Worm (Caenorhabditis elegans) whole organism, young adult: Measurements from ENCODE around the gene mom-1.

Experiments
- B0019.2 ChIP-seq: fragments of 200-800 bp; sonication (Bioruptor generic); conservative IDR thresholded peaks from 2 replicates; pipeline ENCODE4 v1.3.6; 2022; ENCODE audit warnings: missing genetic modification reagents, missing genetic modification characterization, missing compliant biosample characterization
- C06A6.2 ChIP-seq: fragments of 200-800 bp; sonication (Bioruptor generic); conservative IDR thresholded peaks from 2 replicates; pipeline ENCODE4 v1.3.6; 2022; ENCODE audit warnings: missing genetic modification characterization, missing compliant biosample characterization
- F57A8.1 ChIP-seq: fragments of 200-800 bp; sonication (Bioruptor generic); optimal IDR thresholded peaks from 2 replicates; lab custom pipeline; 2018; ENCODE audit warnings: mild to moderate bottlenecking, missing genetic modification characterization, moderate library complexity, missing compliant biosample characterization
- Y53F4B.3 ChIP-seq: fragments of 200-800 bp; sonication (Bioruptor generic); IDR thresholded peaks from 2 replicates; pipeline ENCODE4 v1.3.6; 2022; ENCODE audit warnings: missing genetic modification reagents, missing genetic modification characterization, missing compliant biosample characterization
- Y79H2A.3 ChIP-seq: fragments of 200-800 bp; sonication (Bioruptor generic); conservative IDR thresholded peaks from 2 replicates; pipeline ENCODE4 v1.3.6; 2022; ENCODE audit warnings: missing genetic modification reagents, missing genetic modification characterization, missing compliant biosample characterization
- Y95B8A.8 ChIP-seq: fragments of 200-800 bp; sonication (Bioruptor generic); IDR thresholded peaks from 2 replicates; pipeline ENCODE4 v1.3.6; 2022; ENCODE audit warnings: missing genetic modification reagents, missing genetic modification characterization, missing compliant biosample characterization
- akir-1 ChIP-seq: fragments of 200-800 bp; sonication (Bioruptor generic); optimal IDR thresholded peaks from 2 replicates; lab custom pipeline; 2018; ENCODE audit warnings: mild to moderate bottlenecking, missing genetic modification characterization, moderate library complexity, missing compliant biosample characterization
- attf-3 ChIP-seq: fragments of 200-800 bp; sonication (Bioruptor generic); conservative IDR thresholded peaks from 2 replicates; pipeline ENCODE4 v1.3.6; 2022; ENCODE audit warnings: missing genetic modification reagents, missing genetic modification characterization, missing compliant biosample characterization
- bed-2 ChIP-seq: fragments of 200-800 bp; sonication (Bioruptor generic); IDR thresholded peaks from 2 replicates; pipeline ENCODE4 v1.3.6; 2022; ENCODE audit warnings: missing genetic modification reagents, missing genetic modification characterization, missing compliant biosample characterization
- ceh-40 ChIP-seq: fragments of 200-800 bp; sonication (Bioruptor generic); IDR thresholded peaks from 2 replicates; pipeline ENCODE4 v1.3.6; 2022; ENCODE audit warnings: missing genetic modification characterization, missing compliant biosample characterization
- ceh-58 ChIP-seq: fragments of 200-800 bp; sonication (Bioruptor generic); IDR thresholded peaks from 2 replicates; pipeline ENCODE4 v1.3.6; 2022; ENCODE audit warnings: missing genetic modification characterization, missing compliant biosample characterization
- ceh-91 ChIP-seq: fragments of 200-800 bp; sonication (Bioruptor generic); IDR thresholded peaks from 2 replicates; pipeline ENCODE4 v1.3.6; 2022; ENCODE audit warnings: missing genetic modification reagents, missing genetic modification characterization, missing compliant biosample characterization
- chd-7 ChIP-seq: sonication (generic microtip); optimal IDR thresholded peaks from 2 replicates; lab custom pipeline; 2016; ENCODE audit warnings: mild to moderate bottlenecking, missing genetic modification characterization, moderate library complexity, missing compliant biosample characterization
- dpff-1 ChIP-seq: sonication (generic microtip); optimal IDR thresholded peaks from 2 replicates; lab custom pipeline; 2017; ENCODE audit warnings: mild to moderate bottlenecking, missing genetic modification characterization, missing compliant biosample characterization
- egl-18 ChIP-seq: fragments of 200-800 bp; sonication (Bioruptor generic); IDR thresholded peaks from 2 replicates; pipeline ENCODE4 v1.3.6; 2022; ENCODE audit warnings: missing genetic modification reagents, missing genetic modification characterization, missing compliant biosample characterization
- egrh-3 ChIP-seq: fragments of 200-800 bp; sonication (Bioruptor generic); IDR thresholded peaks from 2 replicates; pipeline ENCODE4 v1.3.6; 2022; ENCODE audit warnings: missing genetic modification reagents, missing genetic modification characterization, missing compliant biosample characterization
- hrde-1 ChIP-seq: sonication (generic microtip); optimal IDR thresholded peaks from 2 replicates; lab custom pipeline; 2016; ENCODE audit warnings: missing genetic modification characterization, mild to moderate bottlenecking, missing compliant biosample characterization, moderate library complexity, missing genotype, missing genetic modification reagents, borderline replicate concordance
- hsf-1 ChIP-seq: fragments of 200-800 bp; sonication (Bioruptor generic); IDR thresholded peaks from 2 replicates; pipeline ENCODE4 v1.3.6; 2022; ENCODE audit warnings: missing genetic modification reagents, missing genetic modification characterization, missing compliant biosample characterization
- lsy-27 ChIP-seq: sonication (generic microtip); optimal IDR thresholded peaks from 2 replicates; lab custom pipeline; 2017; ENCODE audit warnings: missing genetic modification characterization, mild to moderate bottlenecking, missing compliant biosample characterization, antibody characterized with exemption, missing genotype, borderline replicate concordance; ENCODE audit not compliant: insufficient read depth
- madf-10 ChIP-seq: sonication (generic microtip); optimal IDR thresholded peaks from 2 replicates; lab custom pipeline; 2016; ENCODE audit warnings: mild to moderate bottlenecking, missing genetic modification characterization, missing compliant biosample characterization
- nhr-90 ChIP-seq: sonication (generic microtip); optimal IDR thresholded peaks from 2 replicates; lab custom pipeline; 2016; ENCODE audit warnings: missing genotype, mild to moderate bottlenecking, missing genetic modification characterization, missing compliant biosample characterization
- pbrm-1 ChIP-seq: fragments of 200-800 bp; sonication (Bioruptor generic); IDR thresholded peaks from 2 replicates; pipeline ENCODE4 v1.3.6; 2022; ENCODE audit warnings: missing genetic modification reagents, missing genetic modification characterization, missing compliant biosample characterization
- pha-4 ChIP-seq: fragments of 150-350 bp; sonication (generic microtip); optimal IDR thresholded peaks from 2 replicates; lab custom pipeline; 2014; ENCODE audit warnings: missing biosample characterization, missing genetic modification reagents, missing genetic modification characterization
- rec-8 ChIP-seq, 2 experiments: sonication (generic microtip); optimal IDR thresholded peaks; 2 replicates each; lab custom pipeline; 2016; ENCODE audit warnings: mild to moderate bottlenecking in 2 of 2, missing genetic modification characterization in 2 of 2, missing genetic modification reagents in 2 of 2, missing genotype in 2 of 2, missing biosample characterization in 1 of 2, missing compliant biosample characterization in 1 of 2, moderate library complexity in 1 of 2
- rpc-1 ChIP-seq, 2 experiments: fragments of 150-350 bp in 1 of 2; sonication (generic microtip) in 1 of 2; optimal IDR thresholded peaks; 2 replicates each; lab custom pipeline; 2014 to 2018; ENCODE audit warnings: missing biosample characterization in 1 of 2, missing genetic modification characterization in 1 of 2, missing genetic modification reagents in 1 of 2, missing genotype in 1 of 2
- sea-2 ChIP-seq: fragments of 200-800 bp; sonication (Bioruptor generic); IDR thresholded peaks from 2 replicates; pipeline ENCODE4 v1.3.6; 2022; ENCODE audit warnings: missing genetic modification characterization, missing compliant biosample characterization
- snpc-3.4 ChIP-seq: sonication (generic microtip); optimal IDR thresholded peaks from 2 replicates; lab custom pipeline; 2017; ENCODE audit warnings: missing genetic modification characterization, mild to moderate bottlenecking, missing compliant biosample characterization, antibody characterized with exemption, moderate library complexity, missing genotype, missing genetic modification reagents
- somi-1 ChIP-seq: fragments of 200-800 bp; sonication (Bioruptor generic); optimal IDR thresholded peaks from 2 replicates; lab custom pipeline; 2018; ENCODE audit warnings: mild to moderate bottlenecking, missing genetic modification characterization, missing compliant biosample characterization
- sptf-2 ChIP-seq: fragments of 200-800 bp; sonication (Bioruptor generic); optimal IDR thresholded peaks from 2 replicates; lab custom pipeline; 2018; ENCODE audit warnings: mild to moderate bottlenecking, missing genetic modification characterization, missing compliant biosample characterization
- xnd-1 ChIP-seq: sonication (generic microtip); optimal IDR thresholded peaks from 2 replicates; lab custom pipeline; 2016; ENCODE audit warnings: missing genotype, missing genetic modification reagents, missing genetic modification characterization, missing compliant biosample characterization
- zfh-2 ChIP-seq: fragments of 200-800 bp; sonication (Bioruptor generic); conservative IDR thresholded peaks from 2 replicates; pipeline ENCODE4 v1.3.6; 2022; ENCODE audit warnings: missing genetic modification reagents, missing genetic modification characterization, missing compliant biosample characterization
- ztf-26 ChIP-seq: sonication (generic microtip); optimal IDR thresholded peaks from 2 replicates; lab custom pipeline; 2017; ENCODE audit warnings: missing genetic modification characterization, missing compliant biosample characterization
- ztf-6 ChIP-seq: fragments of 200-800 bp; sonication (Bioruptor generic); IDR thresholded peaks from 2 replicates; pipeline ENCODE4 v1.3.6; 2022; ENCODE audit warnings: missing genetic modification reagents, missing genetic modification characterization, missing compliant biosample characterization

mom-1 gene

ce11 chrX:6277252-6277651 is 15.7 kb upstream of the mom-1 start:
- no peak for TF ChIP-seq Y79H2A.3 (GFP tag; lab: Robert Waterston, UW)

- no peak for TF ChIP-seq madf-10 (tag; lab: Kevin White, UChicago)
- TF ChIP-seq sea-2: no peak
- no peak for TF ChIP-seq bed-2 (GFP tag; lab: Robert Waterston, UW)
- TF ChIP-seq egrh-3 (GFP tag; lab: Robert Waterston, UW): no peak
- TF ChIP-seq dpff-1 (tag; lab: Kevin White, UChicago): no peak
- no peak for TF ChIP-seq rec-8 (tag; optimal IDR thresholded peaks at IDR 0.05; lab: Kevin White, UChicago)
- no peak for TF ChIP-seq rpc-1 (optimal IDR thresholded peaks at IDR 0.05; lab: Kevin White, UChicago)
- TF ChIP-seq rpc-1 (tag; optimal IDR thresholded peaks at IDR 0.05; lab: Kevin White, UChicago): no peak
- no peak for TF ChIP-seq sptf-2 (GFP tag; lab: Kevin White, UChicago)
- no peak for TF ChIP-seq snpc-3.4
- no peak for TF ChIP-seq pbrm-1 (GFP tag; lab: Robert Waterston, UW)
- TF ChIP-seq ceh-58: no peak
- no peak for TF ChIP-seq lsy-27 (tag; lab: Kevin White, UChicago)
- no peak for TF ChIP-seq xnd-1 (tag; lab: Kevin White, UChicago)
- no peak for TF ChIP-seq somi-1 (GFP tag; lab: Kevin White, UChicago)
- TF ChIP-seq attf-3: no peak
- TF ChIP-seq ceh-91 (GFP tag; lab: Robert Waterston, UW): no peak
- TF ChIP-seq F57A8.1 (GFP tag; lab: Kevin White, UChicago): no peak
- TF ChIP-seq ztf-6 (GFP tag; lab: Robert Waterston, UW): no peak
- TF ChIP-seq hrde-1: no peak
- no peak for TF ChIP-seq hsf-1 (GFP tag; lab: Robert Waterston, UW)
Observed at ce11 chrX:6278296-6278695, 14.6 kb upstream of the mom-1 start.

- TF ChIP-seq bed-2 (GFP tag; lab: Robert Waterston, UW): no peak
- no peak for TF ChIP-seq ceh-40
- no peak for TF ChIP-seq egl-18 (GFP tag; lab: Robert Waterston, UW)
- TF ChIP-seq dpff-1 (tag; lab: Kevin White, UChicago): no peak
- TF ChIP-seq Y95B8A.8 (GFP tag; lab: Robert Waterston, UW): no peak
- TF ChIP-seq rpc-1 (optimal IDR thresholded peaks at IDR 0.05; lab: Kevin White, UChicago): no peak
- TF ChIP-seq rpc-1 (tag; optimal IDR thresholded peaks at IDR 0.05; lab: Kevin White, UChicago): no peak
- TF ChIP-seq pha-4 (tag; lab: Kevin White, UChicago): no peak
- TF ChIP-seq B0019.2 (GFP tag; lab: Robert Waterston, UW): no peak
- no peak for TF ChIP-seq nhr-90
- TF ChIP-seq ztf-26 (tag; lab: Kevin White, UChicago): no peak
- TF ChIP-seq C06A6.2 (GFP tag; lab: Robert Waterston, UW): no peak
- TF ChIP-seq Y53F4B.3: no peak
- no peak for TF ChIP-seq akir-1 (GFP tag; lab: Kevin White, UChicago)
- TF ChIP-seq chd-7: no peak
Observed at ce11 chrX:6279625-6280024, 13.3 kb upstream of the mom-1 start, which contains the start of gene col-166. Gene col-166 (plus strand): TSS chrX:6280016.

ce11 chrX:6280272-6280791 is 12.6 kb upstream of the mom-1 start:
- TF ChIP-seq egrh-3 (GFP tag; lab: Robert Waterston, UW) (peak; percentile 92), zfh-2 (GFP tag; lab: Robert Waterston, UW) (0 out of 2 replicates have a peak, but pooled peaks have one; percentile 28)
